Fruit fly (Drosophila melanogaster): ENCODE measurements around the gene osp.
A peak's percentile ranks its signal among the peaks of the same experiment; 100 is the strongest.

The osp gene

DNA sequence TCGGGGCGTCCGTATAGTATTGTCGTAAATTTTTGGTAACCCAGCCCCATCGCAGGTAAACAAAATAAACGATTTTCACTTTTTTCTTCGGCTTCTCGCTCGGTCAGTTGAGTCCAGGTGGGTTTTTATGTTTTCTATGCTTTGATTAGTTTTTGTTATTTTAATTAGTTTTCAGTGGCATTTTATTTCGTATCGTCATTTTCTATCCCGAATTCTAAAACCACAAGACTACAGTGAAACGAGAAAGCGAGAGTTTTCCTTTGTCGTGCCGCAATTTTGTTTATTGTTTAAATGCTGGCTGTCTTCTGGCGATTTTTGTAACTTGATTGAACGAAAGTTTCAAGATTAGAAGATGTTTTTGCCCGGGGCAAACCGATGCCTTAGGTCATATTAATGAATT lies 1.8 kb downstream of the osp start:
- TF ChIP-seq pad (GFP tag; optimal IDR thresholded peaks at IDR 0.05) (no peak), CG33017 (tag; optimal IDR thresholded peaks at IDR 0.05) (no peak), Hr96 (GFP tag; optimal IDR thresholded peaks at IDR 0.05) (no peak), CG14711 (tag; optimal IDR thresholded peaks at IDR 0.05) (no peak), tj (GFP tag; optimal IDR thresholded peaks at IDR 0.05) (no peak), CG11617 (GFP tag; optimal IDR thresholded peaks at IDR 0.05) (no peak), CG7101 (tag; optimal IDR thresholded peaks at IDR 0.05) (no peak), CG5204 (GFP tag; optimal IDR thresholded peaks at IDR 0.05) (no peak), bab1 (GFP tag; optimal IDR thresholded peaks at IDR 0.05) (no peak), cic (GFP tag; optimal IDR thresholded peaks at IDR 0.05) (no peak)

DNA sequence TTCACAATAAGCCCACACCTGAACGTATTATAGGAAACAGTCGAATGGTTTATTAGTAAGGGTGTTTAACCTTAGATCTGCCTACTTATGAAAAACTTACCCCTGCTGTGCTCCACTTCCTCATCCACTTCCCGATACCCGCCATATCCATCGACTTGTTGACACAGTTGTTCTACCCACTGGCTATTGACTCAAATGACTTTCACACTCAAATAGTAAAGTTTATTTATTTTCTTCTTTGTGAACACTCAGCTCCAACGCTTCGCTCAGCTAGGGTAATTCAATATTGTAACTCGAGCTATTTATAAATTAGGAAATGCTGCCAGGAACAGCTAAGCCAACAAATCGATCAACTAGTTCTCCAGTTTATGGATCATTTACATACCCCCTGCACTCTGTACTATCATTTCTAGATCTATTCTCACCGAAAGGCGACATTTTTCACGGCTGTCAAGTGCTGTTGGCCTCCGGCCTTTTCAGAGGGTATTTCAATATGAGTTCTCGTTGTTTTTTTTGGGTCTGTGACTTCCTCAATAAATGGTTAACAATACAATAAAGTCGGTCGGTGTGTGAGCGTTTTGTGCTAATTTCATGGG lies 3.4 kb downstream of the osp start:
- peak; percentile 71 for TF ChIP-seq CG14711 (tag; optimal IDR thresholded peaks at IDR 0.05)
- peak; percentile 78 for TF ChIP-seq CG11617 (GFP tag; optimal IDR thresholded peaks at IDR 0.05)
- TF ChIP-seq cic (GFP tag; optimal IDR thresholded peaks at IDR 0.05), result peak; percentile 77
- TF ChIP-seq ovo (GFP tag; optimal IDR thresholded peaks at IDR 0.05), result peak; percentile 97
- peak; percentile 74 for TF ChIP-seq pad (GFP tag; optimal IDR thresholded peaks at IDR 0.05)
- TF ChIP-seq CG12768 (GFP tag; optimal IDR thresholded peaks at IDR 0.05), result peak; percentile 76
- peak; percentile 96 for TF ChIP-seq Crg-1 (GFP tag; optimal IDR thresholded peaks at IDR 0.05)
- TF ChIP-seq CG1620 (GFP tag; optimal IDR thresholded peaks at IDR 0.05), result peak; percentile 92
- peak; percentile 63 for TF ChIP-seq CG33017 (tag; optimal IDR thresholded peaks at IDR 0.05)
- peak; percentile 87 for TF ChIP-seq CG7045 (GFP tag; optimal IDR thresholded peaks at IDR 0.05)
- TF ChIP-seq Clk (GFP tag; optimal IDR thresholded peaks at IDR 0.05), result peak; percentile 77
- no peak for TF ChIP-seq cnc (optimal IDR thresholded peaks at IDR 0.05)
- TF ChIP-seq Hr96 (GFP tag; optimal IDR thresholded peaks at IDR 0.05), result peak; percentile 76
- peak; percentile 90 for TF ChIP-seq CG7101 (tag; optimal IDR thresholded peaks at IDR 0.05)
- TF ChIP-seq kay (GFP tag; ENCODE audit: borderline replicate concordance), result peak; percentile 98
- TF ChIP-seq bab1 (GFP tag; optimal IDR thresholded peaks at IDR 0.05), result no peak
- TF ChIP-seq tj (GFP tag; optimal IDR thresholded peaks at IDR 0.05), result peak; percentile 43
- TF ChIP-seq toe (GFP tag; optimal IDR thresholded peaks at IDR 0.05), result peak; percentile 71
- peak; percentile 75 for TF ChIP-seq Mnt (GFP tag; optimal IDR thresholded peaks at IDR 0.05)
- TF ChIP-seq CG5204 (GFP tag; optimal IDR thresholded peaks at IDR 0.05), result peak; percentile 73

DNA sequence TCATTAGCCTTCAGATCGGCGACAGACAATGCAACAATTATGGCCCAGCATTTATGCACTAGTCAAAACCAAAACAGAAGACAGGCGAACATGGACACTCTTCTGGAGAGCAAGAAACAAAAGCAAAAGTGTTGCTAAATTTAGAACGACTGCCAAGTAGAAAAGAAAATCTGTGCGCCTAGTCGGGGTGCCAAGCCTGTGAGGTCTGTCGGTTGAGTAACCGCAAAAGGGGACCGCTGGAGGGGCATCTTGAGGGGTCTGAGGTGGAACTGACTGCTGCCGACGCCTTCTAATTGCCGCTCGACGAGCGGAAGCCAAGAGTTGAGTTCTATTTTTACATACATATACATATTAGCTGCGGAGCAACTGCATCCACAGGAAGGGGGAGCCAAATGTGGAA lies 4.2 kb downstream of the osp start:
- TF ChIP-seq CG12768 (GFP tag; optimal IDR thresholded peaks at IDR 0.05), result no peak

DNA sequence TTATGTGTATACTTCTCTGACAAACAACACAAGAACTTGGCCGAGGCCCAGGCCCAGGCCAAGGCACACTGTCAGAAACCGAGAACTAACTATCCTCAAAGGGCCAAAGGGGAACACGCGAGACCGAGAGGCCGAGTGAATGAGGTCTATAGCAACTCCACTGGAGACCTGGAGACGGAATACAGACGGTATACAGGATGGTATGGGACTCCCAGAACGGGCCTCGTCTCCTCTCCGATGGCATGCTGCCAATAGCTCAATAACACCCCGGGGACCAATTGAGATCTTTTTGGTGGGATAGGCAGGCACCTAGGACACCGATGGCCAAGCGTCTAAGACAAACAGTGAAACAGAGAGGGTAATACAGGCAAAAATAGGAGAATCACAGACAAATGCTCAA lies 5.5 kb downstream of the osp start:
- TF ChIP-seq CG7101 (tag; optimal IDR thresholded peaks at IDR 0.05) (no peak), CG12768 (GFP tag; optimal IDR thresholded peaks at IDR 0.05) (no peak), Mnt (GFP tag; optimal IDR thresholded peaks at IDR 0.05) (no peak), cnc (optimal IDR thresholded peaks at IDR 0.05) (no peak), CG1620 (GFP tag; optimal IDR thresholded peaks at IDR 0.05) (no peak), bab1 (GFP tag; optimal IDR thresholded peaks at IDR 0.05) (no peak), CG11617 (GFP tag; optimal IDR thresholded peaks at IDR 0.05) (no peak), CG7045 (GFP tag; optimal IDR thresholded peaks at IDR 0.05) (no peak), CG33017 (tag; optimal IDR thresholded peaks at IDR 0.05) (no peak), Hr96 (GFP tag; optimal IDR thresholded peaks at IDR 0.05) (no peak), pad (GFP tag; optimal IDR thresholded peaks at IDR 0.05) (no peak), tj (GFP tag; optimal IDR thresholded peaks at IDR 0.05) (no peak)

DNA sequence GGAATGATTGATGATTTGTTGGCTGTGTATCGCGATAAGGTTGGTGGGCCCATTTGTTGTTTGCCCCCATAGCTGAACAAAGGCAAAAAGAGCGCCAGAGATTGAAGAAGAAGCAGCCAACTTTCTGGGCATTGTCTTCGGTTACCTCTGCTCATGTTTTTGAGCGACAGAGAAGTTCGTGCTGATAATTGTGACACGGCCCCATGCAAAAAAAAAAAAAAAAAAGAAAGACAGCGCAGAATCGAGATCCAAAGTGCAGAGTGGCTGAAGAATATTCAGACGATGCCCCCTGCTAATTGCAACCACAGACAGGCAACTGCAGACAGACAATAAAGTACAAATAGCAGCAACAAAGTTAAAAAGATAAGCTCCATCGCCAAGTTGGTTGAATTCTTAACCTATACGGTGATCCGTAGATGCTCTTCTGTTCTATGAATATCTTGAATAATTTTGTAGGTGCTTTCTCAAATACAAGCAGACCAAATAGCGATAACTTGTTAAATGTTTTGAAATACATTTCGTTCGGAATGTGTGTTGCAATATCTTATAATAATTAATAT lies 6.7 kb downstream of the osp start:
- TF ChIP-seq CG14711 (tag; optimal IDR thresholded peaks at IDR 0.05) (no peak), CG1620 (GFP tag; optimal IDR thresholded peaks at IDR 0.05) (no peak), CG33017 (tag; optimal IDR thresholded peaks at IDR 0.05) (no peak), CG11617 (GFP tag; optimal IDR thresholded peaks at IDR 0.05) (no peak), toe (GFP tag; optimal IDR thresholded peaks at IDR 0.05) (no peak)

DNA sequence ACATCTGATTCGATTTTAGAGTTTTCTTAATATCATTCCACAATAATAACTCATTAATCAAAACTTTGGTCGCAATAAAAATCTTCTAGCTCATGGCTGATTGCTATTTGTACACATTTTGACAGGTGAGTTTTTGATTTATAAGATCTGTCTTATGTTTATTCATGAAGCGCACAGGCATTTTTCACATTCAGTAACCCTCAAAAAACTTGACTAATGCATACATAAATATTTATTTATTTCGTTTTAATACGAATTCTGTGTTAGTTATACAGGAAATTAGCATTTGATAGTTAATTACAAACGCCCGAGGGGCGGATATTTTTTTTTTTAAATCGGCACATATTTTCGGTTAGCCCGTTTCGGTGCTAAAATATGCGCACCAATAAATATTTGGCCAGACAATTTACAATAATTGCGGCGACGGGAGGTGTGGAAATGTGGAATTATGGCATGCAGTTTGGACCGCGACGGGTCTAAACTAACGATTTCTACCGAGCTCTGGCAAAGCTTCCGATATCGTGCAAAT lies 8.7 kb downstream of the osp start:
- no peak for TF ChIP-seq CG14711 (tag; optimal IDR thresholded peaks at IDR 0.05)
- TF ChIP-seq CG1620 (GFP tag; optimal IDR thresholded peaks at IDR 0.05), result no peak

DNA sequence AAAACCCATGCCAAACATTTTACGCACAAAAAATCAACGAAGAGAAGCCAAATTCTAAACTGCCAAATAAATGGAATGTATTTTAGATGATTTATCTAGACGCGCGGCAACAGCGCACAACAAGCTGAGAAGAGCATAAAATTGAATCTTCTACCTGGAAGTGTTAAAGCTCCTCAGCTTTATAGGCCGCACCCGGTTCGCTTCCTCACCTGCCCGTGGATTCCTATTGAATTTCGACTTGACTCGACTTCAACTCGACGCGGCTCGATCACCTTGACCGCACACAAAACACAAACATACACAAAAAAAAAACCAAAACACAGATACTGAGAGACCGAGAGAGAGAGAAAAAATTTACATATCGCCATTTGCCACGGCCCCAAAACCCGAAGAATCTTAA lies 9.5 kb downstream of the osp start:
- TF ChIP-seq CG12768 (GFP tag; optimal IDR thresholded peaks at IDR 0.05) (no peak), toe (GFP tag; optimal IDR thresholded peaks at IDR 0.05) (no peak), pad (GFP tag; optimal IDR thresholded peaks at IDR 0.05) (no peak), ovo (GFP tag; optimal IDR thresholded peaks at IDR 0.05) (no peak), cnc (optimal IDR thresholded peaks at IDR 0.05) (no peak), CG14711 (tag; optimal IDR thresholded peaks at IDR 0.05) (no peak)
